Worm (Caenorhabditis elegans): ENCODE results near the gene F20D6.8.

ce11 chrV:8177349-8177748, 9.3 kb upstream of the F20D6.8 start, which contains the start of gene F20D6.9:
- TF ChIP-seq blmp-1 (tag; optimal IDR thresholded peaks at IDR 0.05; ENCODE audit: insufficient read depth) (no peak), C34F6.9 (tag; optimal IDR thresholded peaks at IDR 0.05) (no peak), sma-9 (GFP tag; optimal IDR thresholded peaks at IDR 0.05) (no peak), sma-9 (tag; optimal IDR thresholded peaks at IDR 0.05) (no peak), nhr-11 (tag; optimal IDR thresholded peaks at IDR 0.05) (no peak), unc-55 (GFP tag; optimal IDR thresholded peaks at IDR 0.05) (no peak)
